Fruit fly (Drosophila melanogaster) whole organism, embryonic: ENCODE measurements around the gene CG1273.

Experiments
- Abd-B ChIP-seq: fragments of 200-800 bp; sonication (Bioruptor generic); optimal IDR thresholded peaks from 2 replicates; lab custom pipeline; 2018; ENCODE audit warnings: missing biosample characterization, mild to moderate bottlenecking, missing genetic modification characterization, moderate library complexity
- CG10462 ChIP-seq: fragments of 200-800 bp; sonication (Bioruptor generic); optimal IDR thresholded peaks from 2 replicates; lab custom pipeline; 2016; ENCODE audit warnings: missing biosample characterization, missing genetic modification characterization
- CG10654 ChIP-seq: fragments of 200-800 bp; sonication (Bioruptor generic); optimal IDR thresholded peaks from 2 replicates; lab custom pipeline; 2016; ENCODE audit warnings: missing biosample characterization, missing genetic modification characterization
- CG10979 ChIP-seq: fragments of 200-800 bp; sonication (Bioruptor generic); optimal IDR thresholded peaks from 2 replicates; lab custom pipeline; 2018; ENCODE audit warnings: missing biosample characterization, mild to moderate bottlenecking, missing genetic modification characterization, moderate library complexity
- CG12219 ChIP-seq: fragments of 200-800 bp; sonication (Bioruptor generic); optimal IDR thresholded peaks from 3 replicates; lab custom pipeline; 2018; ENCODE audit warnings: missing biosample characterization, mild to moderate bottlenecking, missing genetic modification characterization
- CG14667 ChIP-seq: fragments of 200-800 bp; sonication (Bioruptor generic); IDR thresholded peaks from 2 replicates; pipeline ENCODE4 v1.3.6; 2022; ENCODE audit warnings: missing biosample characterization, missing genetic modification characterization
- CG15073 ChIP-seq: fragments of 200-800 bp; sonication (Bioruptor generic); optimal IDR thresholded peaks from 2 replicates; lab custom pipeline; 2016; ENCODE audit warnings: missing biosample characterization, missing genetic modification characterization
- CG15479 ChIP-seq: fragments of 200-800 bp; sonication (Bioruptor generic); optimal IDR thresholded peaks from 3 replicates; lab custom pipeline; 2019; ENCODE audit warnings: missing biosample characterization, mild to moderate bottlenecking, missing genetic modification characterization, moderate library complexity
- CG17361 ChIP-seq: fragments of 200-800 bp; sonication (Bioruptor generic); IDR thresholded peaks from 3 replicates; pipeline ENCODE4 v1.3.6; 2022; ENCODE audit warnings: missing biosample characterization, missing genetic modification characterization
- CG17829 ChIP-seq: fragments of 200-800 bp; optimal IDR thresholded peaks from 2 replicates; lab custom pipeline; 2019; ENCODE audit warnings: missing biosample characterization, mild to moderate bottlenecking, missing genetic modification characterization, moderate library complexity
- CG17912 ChIP-seq: fragments of 200-800 bp; sonication (Bioruptor generic); optimal IDR thresholded peaks from 2 replicates; lab custom pipeline; 2018; ENCODE audit warnings: missing biosample characterization, mild to moderate bottlenecking, missing genetic modification characterization
- CG18262 ChIP-seq: fragments of 200-800 bp; optimal IDR thresholded peaks from 3 replicates; lab custom pipeline; 2019; ENCODE audit warnings: missing biosample characterization, mild to moderate bottlenecking, missing genetic modification characterization, moderate library complexity
- CG2116 ChIP-seq: fragments of 200-800 bp; sonication (Bioruptor generic); optimal IDR thresholded peaks from 3 replicates; lab custom pipeline; 2018; ENCODE audit warnings: missing biosample characterization, mild to moderate bottlenecking, missing genetic modification characterization
- CG2202 ChIP-seq: fragments of 200-800 bp; sonication (Bioruptor generic); optimal IDR thresholded peaks from 2 replicates; lab custom pipeline; 2018; ENCODE audit warnings: missing biosample characterization, mild to moderate bottlenecking, missing genetic modification characterization
- CG31441 ChIP-seq: fragments of 200-800 bp; sonication (Bioruptor generic); IDR thresholded peaks from 2 replicates; pipeline ENCODE4 v1.3.6; 2022; ENCODE audit warnings: missing biosample characterization, missing genetic modification characterization
- CG32767 ChIP-seq: fragments of 200-800 bp; sonication (Bioruptor generic); IDR thresholded peaks from 2 replicates; pipeline ENCODE4 v1.3.6; 2022; ENCODE audit warnings: missing biosample characterization, missing genetic modification characterization
- CG3407 ChIP-seq: fragments of 200-800 bp; sonication (Bioruptor generic); optimal IDR thresholded peaks from 2 replicates; lab custom pipeline; 2018; ENCODE audit warnings: missing biosample characterization, mild to moderate bottlenecking, missing genetic modification characterization
- CG34376 ChIP-seq: fragments of 200-800 bp; sonication (Bioruptor generic); optimal IDR thresholded peaks from 2 replicates; lab custom pipeline; 2018; ENCODE audit warnings: missing biosample characterization, mild to moderate bottlenecking, missing genetic modification characterization
- CG3847 ChIP-seq: fragments of 200-800 bp; sonication (Bioruptor generic); IDR thresholded peaks from 2 replicates; pipeline ENCODE4 v1.3.6; 2022; ENCODE audit warnings: missing biosample characterization, missing genetic modification characterization
- CG4424 ChIP-seq: fragments of 200-800 bp; sonication (Bioruptor generic); optimal IDR thresholded peaks from 3 replicates; lab custom pipeline; 2016; ENCODE audit warnings: missing biosample characterization, missing genetic modification characterization
- CG4707 ChIP-seq: fragments of 200-800 bp; sonication (Bioruptor generic); optimal IDR thresholded peaks from 2 replicates; lab custom pipeline; 2018; ENCODE audit warnings: missing biosample characterization, mild to moderate bottlenecking, missing genetic modification characterization, moderate library complexity
- CG6654 ChIP-seq: fragments of 200-800 bp; sonication (Bioruptor generic); optimal IDR thresholded peaks from 2 replicates; lab custom pipeline; 2017; ENCODE audit warnings: missing biosample characterization, mild to moderate bottlenecking, missing genetic modification characterization
- CG8765 ChIP-seq: fragments of 200-800 bp; sonication (Bioruptor generic); IDR thresholded peaks from 2 replicates; pipeline ENCODE4 v1.3.6; 2022; ENCODE audit warnings: missing biosample characterization, missing genetic modification characterization
- CG9215 ChIP-seq: fragments of 200-800 bp; sonication (Bioruptor generic); IDR thresholded peaks from 2 replicates; pipeline ENCODE4 v1.3.6; 2022; ENCODE audit warnings: missing biosample characterization, missing genetic modification characterization
- CkIIα-i1 ChIP-seq: fragments of 200-800 bp; sonication (Bioruptor generic); IDR thresholded peaks from 2 replicates; pipeline ENCODE4 v1.3.6; 2022; ENCODE audit warnings: missing biosample characterization, missing genetic modification characterization
- Dll ChIP-seq: fragments of 200-800 bp; sonication (Bioruptor generic); IDR thresholded peaks from 4 replicates; pipeline ENCODE4 v1.3.6; 2022; ENCODE audit warnings: missing biosample characterization, missing genetic modification characterization; ENCODE audit not compliant: partially characterized antibody
- Eip74EF ChIP-seq, 2 experiments: fragments of 200-800 bp in 1 of 2; fragments of >200 bp in 1 of 2; sonication (Bioruptor generic) in 1 of 2; optimal IDR thresholded peaks; 2 replicates each; lab custom pipeline; 2017 to 2019; ENCODE audit warnings: missing biosample characterization in 2 of 2, missing genetic modification characterization in 2 of 2, mild to moderate bottlenecking in 1 of 2, moderate library complexity in 1 of 2
- HLH4C ChIP-seq: fragments of 200-800 bp; sonication (Bioruptor generic); IDR thresholded peaks from 3 replicates; pipeline ENCODE4 v1.3.6; 2022; ENCODE audit warnings: missing biosample characterization, missing genetic modification characterization; ENCODE audit not compliant: partially characterized antibody
- Med ChIP-seq: fragments of 200-800 bp; sonication (Bioruptor generic); peaks from one replicate; lab custom pipeline; 2016; ENCODE audit warnings: missing biosample characterization, missing genetic modification characterization, mild to moderate bottlenecking, inconsistent platforms, moderate library complexity
- Sin3A ChIP-seq: fragments of >200 bp; optimal IDR thresholded peaks from 2 replicates; lab custom pipeline; 2018
- Ssrp ChIP-seq: fragments of 200-800 bp; sonication (Bioruptor generic); optimal IDR thresholded peaks from 2 replicates; lab custom pipeline; 2018; ENCODE audit warnings: missing biosample characterization, mild to moderate bottlenecking, missing genetic modification characterization, moderate library complexity
- Trl ChIP-seq, 3 experiments: fragments of >200 bp in 2 of 3; fragments of 200-800 bp in 1 of 3; sonication (Bioruptor generic) in 1 of 3; optimal IDR thresholded peaks; 2 replicates in 1 of 3; 3 replicates in 2 of 3; lab custom pipeline; 2016 to 2017; ENCODE audit warnings: missing biosample characterization in 1 of 3, missing genetic modification characterization in 1 of 3
- Xrp1 ChIP-seq: fragments of 200-800 bp; sonication (Bioruptor generic); IDR thresholded peaks from 2 replicates; pipeline ENCODE4 v1.3.6; 2022; ENCODE audit warnings: missing biosample characterization, missing genetic modification characterization
- abd-A ChIP-seq: fragments of 200-800 bp; sonication (Bioruptor generic); optimal IDR thresholded peaks from 3 replicates; lab custom pipeline; 2019; ENCODE audit warnings: missing biosample characterization, mild to moderate bottlenecking, missing genetic modification characterization, moderate library complexity
- ac ChIP-seq: fragments of 200-800 bp; sonication (Bioruptor generic); optimal IDR thresholded peaks from 3 replicates; lab custom pipeline; 2017; ENCODE audit warnings: missing biosample characterization, mild to moderate bottlenecking, missing genetic modification characterization
- caup ChIP-seq: fragments of 200-800 bp; sonication (Bioruptor generic); optimal IDR thresholded peaks from 3 replicates; lab custom pipeline; 2017; ENCODE audit warnings: missing biosample characterization, mild to moderate bottlenecking, missing genetic modification characterization, moderate library complexity; ENCODE audit not compliant: severe bottlenecking
- chif ChIP-seq, 2 experiments: fragments of 200-800 bp; sonication (Bioruptor generic); optimal IDR thresholded peaks; 3 replicates each; lab custom pipeline; 2016; ENCODE audit warnings: missing biosample characterization in 2 of 2, missing genetic modification characterization in 2 of 2
- dmrt11E ChIP-seq: fragments of 200-800 bp; sonication (Bioruptor generic); optimal IDR thresholded peaks from 3 replicates; lab custom pipeline; 2018; ENCODE audit warnings: missing biosample characterization, mild to moderate bottlenecking, missing genetic modification characterization, moderate library complexity
- fu2 ChIP-seq: fragments of 200-800 bp; sonication (Bioruptor generic); optimal IDR thresholded peaks from 2 replicates; lab custom pipeline; 2016; ENCODE audit warnings: missing biosample characterization, missing genetic modification characterization
- grau ChIP-seq: fragments of 200-800 bp; optimal IDR thresholded peaks from 3 replicates; lab custom pipeline; 2019; ENCODE audit warnings: missing biosample characterization, mild to moderate bottlenecking, missing genetic modification characterization, moderate library complexity
- hth ChIP-seq: fragments of >200 bp; optimal IDR thresholded peaks from 2 replicates; lab custom pipeline; 2017; ENCODE audit warnings: inconsistent platforms
- lmd ChIP-seq: fragments of 200-800 bp; sonication (Bioruptor generic); IDR thresholded peaks from 2 replicates; pipeline ENCODE4 v1.3.6; 2022; ENCODE audit warnings: missing biosample characterization, missing genetic modification characterization
- lov ChIP-seq, 2 experiments: fragments of 200-800 bp in 1 of 2; fragments of >200 bp in 1 of 2; sonication (Bioruptor generic) in 1 of 2; IDR thresholded peaks in 1 of 2; optimal IDR thresholded peaks in 1 of 2; 2 replicates in 1 of 2; 3 replicates in 1 of 2; pipeline versions ENCODE4 v1.3.6 to Lab custom; 2017 to 2022; ENCODE audit warnings: missing biosample characterization in 1 of 2, missing genetic modification characterization in 1 of 2
- sens ChIP-seq: fragments of 200-800 bp; sonication (Bioruptor generic); peaks from one replicate; lab custom pipeline; 2016; ENCODE audit warnings: missing biosample characterization, missing genetic modification characterization
- sima ChIP-seq: fragments of 200-800 bp; sonication (Bioruptor generic); optimal IDR thresholded peaks from 2 replicates; lab custom pipeline; 2016; ENCODE audit warnings: missing biosample characterization, missing genetic modification characterization
- stwl ChIP-seq: fragments of 200-800 bp; sonication (Bioruptor generic); optimal IDR thresholded peaks from 3 replicates; lab custom pipeline; 2018; ENCODE audit warnings: missing biosample characterization, mild to moderate bottlenecking, missing genetic modification characterization, moderate library complexity
- usp ChIP-seq: fragments of >200 bp; optimal IDR thresholded peaks from 2 replicates; lab custom pipeline; 2017; ENCODE audit warnings: missing biosample characterization, missing genetic modification characterization
- zen2 ChIP-seq: fragments of 200-800 bp; sonication (Bioruptor generic); IDR thresholded peaks from 3 replicates; pipeline ENCODE4 v1.3.6; 2022; ENCODE audit warnings: missing biosample characterization, missing genetic modification characterization; ENCODE audit not compliant: partially characterized antibody
- zfh1 ChIP-seq: fragments of 200-800 bp; sonication (Bioruptor generic); IDR thresholded peaks from 3 replicates; pipeline ENCODE4 v1.3.6; 2022; ENCODE audit warnings: missing biosample characterization, missing genetic modification characterization

CG1273 gene

DNA sequence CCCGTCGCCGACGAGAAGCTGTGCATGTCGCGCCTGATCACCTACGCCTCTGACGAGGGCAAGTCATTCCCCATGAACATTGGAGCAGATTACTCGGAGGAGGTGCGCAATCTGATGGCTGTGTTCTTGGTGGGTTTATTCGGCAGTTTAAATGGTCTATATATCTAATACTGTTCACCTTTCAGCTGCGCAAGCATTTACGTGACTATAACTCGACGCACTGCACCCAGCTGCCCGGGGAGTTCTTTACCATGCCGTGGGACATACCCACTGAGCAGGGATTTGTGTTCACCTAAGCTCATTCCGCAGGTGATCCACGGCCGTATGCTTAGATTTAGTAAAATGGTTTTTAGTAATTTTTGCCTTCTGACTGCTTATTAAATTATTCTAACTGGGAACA is 2.3 kb upstream of the CG1273 start:
- TF ChIP-seq ac (no peak), CG15479 (GFP tag; lab: Kevin White, UChicago) (no peak), CG15073 (GFP tag; lab: Kevin White, UChicago) (no peak), Med (GFP tag; lab: Kevin White, UChicago) (peak; percentile 50), sens (GFP tag; lab: Kevin White, UChicago) (peak; percentile 51), CG9215 (no peak), CG14667 (GFP tag; lab: Robert Waterston, UW) (no peak), HLH4C (GFP tag; lab: Robert Waterston, UW) (no peak)

DNA sequence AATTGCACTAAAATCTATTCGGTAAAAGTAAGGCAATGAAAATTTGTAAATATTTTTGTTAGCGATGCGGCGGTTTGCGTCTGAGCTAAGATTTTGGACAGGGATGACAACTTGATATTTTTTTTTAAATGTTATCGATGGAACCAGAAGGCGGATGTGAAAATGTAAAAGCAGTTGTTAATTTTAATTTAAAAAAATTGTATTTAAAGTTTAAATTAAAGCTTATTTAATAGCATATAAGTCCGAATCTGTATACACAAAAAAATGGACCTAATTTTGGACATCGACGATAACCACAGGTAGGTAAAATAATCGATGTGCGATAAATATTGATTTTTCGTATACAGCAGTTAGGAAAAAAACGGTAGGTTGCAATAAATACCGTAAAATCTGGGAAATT is 1.1 kb upstream of the CG1273 start, which contains the start of the genes CG11586 and VhaM9.7-a:
Gene CG11586, minus strand, starts transcription at position 87 of the 400 bp plus-strand sequence.
Gene VhaM9.7-a, plus strand, starts transcription at position 322 of the 400 bp plus-strand sequence.
- TF ChIP-seq CG12219 (GFP tag; lab: Kevin White, UChicago) (no peak), sima (no peak), CG17829 (tag; lab: Kevin White, UChicago) (peak; percentile 36), CG4424 (GFP tag; lab: Kevin White, UChicago) (peak; percentile 19), lmd (no peak), CG2202 (no peak), lov (optimal IDR thresholded peaks at IDR 0.05; lab: Kevin White, UChicago) (no peak), lov (GFP tag; IDR thresholded peaks at IDR 0.05; lab: Robert Waterston, UW) (no peak), Sin3A (peak; percentile 19), grau (tag; lab: Kevin White, UChicago) (peak; percentile 29), CG31441 (GFP tag; lab: Robert Waterston, UW) (0 out of 2 replicates have a peak, but pooled peaks have one; percentile 22), CG18262 (tag; lab: Kevin White, UChicago) (peak; percentile 11), CG34376 (GFP tag; lab: Kevin White, UChicago) (peak; percentile 31), Abd-B (peak; percentile 18), CG10979 (no peak), usp (GFP tag; lab: Kevin White, UChicago) (no peak), CG6654 (GFP tag; lab: Kevin White, UChicago) (no peak), zfh1 (GFP tag; lab: Robert Waterston, UW) (peak; percentile 20; the same call in 1 of the 3 replicates), CG3847 (no peak), CG8765 (GFP tag; lab: Robert Waterston, UW) (no peak), Xrp1 (GFP tag; lab: Robert Waterston, UW) (no peak; the same call in 1 of the 2 replicates), Ssrp (tag; lab: Kevin White, UChicago) (no peak), Trl (optimal IDR thresholded peaks at IDR 0.05; lab: Kevin White, UChicago) (no peak), Trl (GFP tag; optimal IDR thresholded peaks at IDR 0.05; lab: Kevin White, UChicago) (no peak), abd-A (tag; lab: Kevin White, UChicago) (peak; percentile 21), hth (lab: Kevin White, UChicago) (no peak), HLH4C (GFP tag; lab: Robert Waterston, UW) (peak; percentile 80), CG17912 (no peak), CG32767 (0 out of 2 replicates have a peak, but pooled peaks have one; percentile 20), CG4707 (no peak), Eip74EF (GFP tag; optimal IDR thresholded peaks at IDR 0.05; lab: Kevin White, UChicago) (peak in 1 of 2 experiments; percentile 8), CG17361 (GFP tag; lab: Robert Waterston, UW) (peak; percentile 47; the same call in 1 of the 3 replicates), dmrt11E (tag; lab: Kevin White, UChicago) (peak; percentile 8), chif (GFP tag; optimal IDR thresholded peaks at IDR 0.05; lab: Kevin White, UChicago) (no peak), CG3407 (GFP tag; lab: Kevin White, UChicago) (no peak), caup (GFP tag; lab: Kevin White, UChicago) (no peak), CG10462 (GFP tag; lab: Kevin White, UChicago) (peak; percentile 31), CkIIα-i1 (GFP tag; lab: Robert Waterston, UW) (no peak), zen2 (GFP tag; lab: Robert Waterston, UW) (no peak; the same call in 1 of the 3 replicates), fu2 (no peak), stwl (tag; lab: Kevin White, UChicago) (peak; percentile 87), Dll (GFP tag; lab: Robert Waterston, UW) (peak; percentile 78), CG2116 (GFP tag; lab: Kevin White, UChicago) (peak; percentile 88), CG10654 (GFP tag; lab: Kevin White, UChicago) (no peak)
